Worm (Caenorhabditis elegans) whole organism, L1 larva: ENCODE data around the gene csn-5.

ENCODE experiments used
- elt-3 ChIP-seq, 6 experiments: fragments of 150-350 bp in 1 of 6; sonication (generic microtip); optimal IDR thresholded peaks; 2 replicates each; lab custom pipeline; 2017 to 2018; ENCODE audit warnings: missing biosample characterization in 6 of 6, missing genetic modification characterization in 6 of 6, inconsistent platforms in 1 of 6
- lsy-2 ChIP-seq, 2 experiments: fragments of 150-350 bp; optimal IDR thresholded peaks; 2 replicates each; lab custom pipeline; 2014; ENCODE audit warnings: missing biosample characterization in 2 of 2, missing genetic modification characterization in 2 of 2
- mep-1 ChIP-seq: fragments of 150-350 bp; optimal IDR thresholded peaks from 2 replicates; lab custom pipeline; 2014; ENCODE audit warnings: missing biosample characterization, missing genetic modification characterization
- nhr-237 ChIP-seq: fragments of 150-350 bp; optimal IDR thresholded peaks from 2 replicates; lab custom pipeline; 2014; ENCODE audit warnings: missing biosample characterization, missing genetic modification characterization
- pax-3 ChIP-seq: fragments of 200-800 bp; sonication (Bioruptor generic); optimal IDR thresholded peaks from 2 replicates; lab custom pipeline; 2018; ENCODE audit warnings: mild to moderate bottlenecking, missing genetic modification characterization, moderate library complexity, missing compliant biosample characterization
- zag-1 ChIP-seq: fragments of 150-350 bp; optimal IDR thresholded peaks from 2 replicates; lab custom pipeline; 2014; ENCODE audit warnings: missing biosample characterization, missing genetic modification characterization

DNA sequence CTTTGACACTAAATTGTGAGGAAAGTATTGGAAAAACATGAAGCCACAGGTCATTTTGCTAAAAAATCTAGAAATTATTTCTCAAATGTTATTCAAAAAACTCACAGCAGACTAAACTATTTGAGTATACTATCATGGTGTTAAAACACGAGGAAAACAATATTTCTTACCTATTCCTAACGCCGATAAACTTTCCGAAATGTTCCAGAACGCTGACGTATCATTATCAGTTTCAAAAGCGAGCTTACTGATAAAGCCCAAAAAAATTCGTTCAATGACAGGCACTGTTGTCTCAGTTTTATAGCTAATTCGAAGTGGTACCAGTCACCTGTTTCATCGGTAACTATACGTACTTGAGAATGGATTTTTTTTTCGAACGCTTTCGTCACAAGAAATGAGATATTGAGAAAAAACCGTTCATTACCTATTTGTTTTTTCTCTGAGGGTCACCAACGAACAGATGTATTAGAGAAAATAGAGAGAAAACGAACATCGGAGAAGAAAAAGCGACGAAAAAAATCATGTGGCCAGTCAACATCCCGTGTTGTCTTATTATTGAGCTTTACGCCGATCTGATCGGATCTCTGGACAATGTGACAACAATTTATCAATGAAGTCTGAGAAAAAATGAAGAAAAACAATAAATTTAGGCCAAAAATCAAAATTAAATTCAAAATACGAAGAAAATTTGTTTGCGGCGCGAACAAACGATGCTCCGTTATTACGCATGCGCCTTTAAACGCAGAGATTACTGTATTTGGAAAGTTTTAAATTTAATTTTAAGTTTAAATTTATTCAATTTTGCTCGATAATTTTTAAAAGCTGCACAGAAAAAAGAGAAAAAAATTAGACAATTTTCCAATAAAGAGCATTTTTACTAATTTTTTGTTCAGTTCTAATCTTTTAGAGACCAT, 17.0 kb downstream of the csn-5 start:
- TF ChIP-seq zag-1 (tag; lab: Kevin White, UChicago) (no peak), lsy-2 (tag; optimal IDR thresholded peaks at IDR 0.05; lab: Kevin White, UChicago) (no peak), elt-3 (tag; optimal IDR thresholded peaks at IDR 0.05; lab: Kevin White, UChicago) (no peak), mep-1 (tag; lab: Kevin White, UChicago) (no peak), pax-3 (tag; lab: Kevin White, UChicago) (no peak), nhr-237 (tag; lab: Kevin White, UChicago) (no peak)
